Fruit fly (Drosophila melanogaster): ENCODE measurements around the gene D19B.

D19B gene

dm6 chr3L:6188995-6189927, 4.5 kb upstream of the D19B start, which contains the start of the genes D19A and CG7386 (continued):
- TF ChIP-seq NFAT (GFP tag; IDR thresholded peaks at IDR 0.05), result peak; percentile 75
- TF ChIP-seq fd102C (GFP tag; optimal IDR thresholded peaks at IDR 0.05), result no peak
- TF ChIP-seq PHDP (tag; optimal IDR thresholded peaks at IDR 0.05), result peak; percentile 68
- no peak for TF ChIP-seq kni (GFP tag; optimal IDR thresholded peaks at IDR 0.05)
- peak; percentile 92 for TF ChIP-seq MBD-R2 (GFP tag; IDR thresholded peaks at IDR 0.05)
- TF ChIP-seq CG16813 (GFP tag; IDR thresholded peaks at IDR 0.05; ENCODE audit: partially characterized antibody), result no peak
- peak; percentile 59 for TF ChIP-seq lab (GFP tag; optimal IDR thresholded peaks at IDR 0.05)
- TF ChIP-seq CG1024 (GFP tag; IDR thresholded peaks at IDR 0.05), result peak; percentile 57
- TF ChIP-seq psq (GFP tag; optimal IDR thresholded peaks at IDR 0.05), result no peak
- no peak for TF ChIP-seq CG6254 (GFP tag; optimal IDR thresholded peaks at IDR 0.05)
- 0 out of 3 replicates have a peak, but pooled peaks have one; percentile 22 for TF ChIP-seq CG3726 (GFP tag; IDR thresholded peaks at IDR 0.05)
- peak; percentile 67; the same call in 2 of the 3 replicates for TF ChIP-seq ase (GFP tag; IDR thresholded peaks at IDR 0.05)
- TF ChIP-seq NC2β (GFP tag; optimal IDR thresholded peaks at IDR 0.05), result peak; percentile 31
- peak; percentile 22 for TF ChIP-seq Myb (GFP tag; optimal IDR thresholded peaks at IDR 0.05)
- TF ChIP-seq ATbp (GFP tag; optimal IDR thresholded peaks at IDR 0.05), result no peak
- TF ChIP-seq Nf-YB (GFP tag; optimal IDR thresholded peaks at IDR 0.05), result peak; percentile 29
- TF ChIP-seq CG10431 (GFP tag; optimal IDR thresholded peaks at IDR 0.05), result peak; percentile 27
- peak; percentile 48 for TF ChIP-seq CG10543 (GFP tag; optimal IDR thresholded peaks at IDR 0.05)
- TF ChIP-seq sim (GFP tag; IDR thresholded peaks at IDR 0.05), result peak; percentile 27
- TF ChIP-seq CG9876 (GFP tag; optimal IDR thresholded peaks at IDR 0.05), result peak; percentile 47
- 0 out of 2 replicates have a peak, but pooled peaks have one; percentile 33 for TF ChIP-seq toy (GFP tag; IDR thresholded peaks at IDR 0.05)
- no peak for TF ChIP-seq CG4707 (GFP tag; optimal IDR thresholded peaks at IDR 0.05)
- peak; percentile 16 for TF ChIP-seq Mad (GFP tag; optimal IDR thresholded peaks at IDR 0.05)
- peak; percentile 97 for TF ChIP-seq vvl (GFP tag; IDR thresholded peaks at IDR 0.05)
- peak; percentile 15 for TF ChIP-seq CG4424 (GFP tag; optimal IDR thresholded peaks at IDR 0.05)
- no peak for TF ChIP-seq CG1602 (GFP tag; optimal IDR thresholded peaks at IDR 0.05)
- peak; percentile 32 for TF ChIP-seq CG16863 (GFP tag; optimal IDR thresholded peaks at IDR 0.05)
- peak; percentile 24 for TF ChIP-seq cg (GFP tag; optimal IDR thresholded peaks at IDR 0.05)
- peak; percentile 39; the same call in 2 of the 3 replicates for TF ChIP-seq knrl (GFP tag; IDR thresholded peaks at IDR 0.05; ENCODE audit: partially characterized antibody)
- no peak for TF ChIP-seq CTCF (GFP tag; optimal IDR thresholded peaks at IDR 0.05)
- TF ChIP-seq CG3995 (GFP tag; optimal IDR thresholded peaks at IDR 0.05), result no peak
- TF ChIP-seq CG12942 (GFP tag; optimal IDR thresholded peaks at IDR 0.05), result no peak
- no peak for TF ChIP-seq run (tag; optimal IDR thresholded peaks at IDR 0.05)
- peak; percentile 55 for TF ChIP-seq Drgx (GFP tag; IDR thresholded peaks at IDR 0.05)
- peak; percentile 25 for TF ChIP-seq CG4328 (GFP tag; optimal IDR thresholded peaks at IDR 0.05)
- TF ChIP-seq H2.0 (GFP tag; IDR thresholded peaks at IDR 0.05), result peak; percentile 59
- no peak for TF ChIP-seq CG18476 (GFP tag; optimal IDR thresholded peaks at IDR 0.05)
- peak in 1 of 2 experiments; percentile 85 for TF ChIP-seq insv (GFP tag; optimal IDR thresholded peaks at IDR 0.05)
- peak; percentile 43 for TF ChIP-seq CG18599 (GFP tag; optimal IDR thresholded peaks at IDR 0.05)
- TF ChIP-seq Dbx (GFP tag; IDR thresholded peaks at IDR 0.05), result peak; percentile 79
- no peak for TF ChIP-seq CG6854 (GFP tag; optimal IDR thresholded peaks at IDR 0.05)
- TF ChIP-seq ro (GFP tag; IDR thresholded peaks at IDR 0.05), result no peak
- TF ChIP-seq CG13775 (GFP tag; optimal IDR thresholded peaks at IDR 0.05), result peak; percentile 17
- peak; percentile 63 for TF ChIP-seq Nf-YC (tag; optimal IDR thresholded peaks at IDR 0.05)
- peak; percentile 5 for TF ChIP-seq kay (GFP tag; optimal IDR thresholded peaks at IDR 0.05)
- TF ChIP-seq Dfd (GFP tag; optimal IDR thresholded peaks at IDR 0.05), result no peak
- TF ChIP-seq CG6654 (GFP tag; optimal IDR thresholded peaks at IDR 0.05), result no peak
- no peak for TF ChIP-seq CG6683 (GFP tag; optimal IDR thresholded peaks at IDR 0.05)
- TF ChIP-seq CG2120 (GFP tag; optimal IDR thresholded peaks at IDR 0.05), result peak; percentile 79

Data from whole organism, embryonic.